Worm (Caenorhabditis elegans) whole organism, mixed stage, embryonic: Measurements from ENCODE around the gene fbxa-72.

Experiments used
- M03D4.4 ChIP-seq: sonication (generic microtip); optimal IDR thresholded peaks from 2 replicates; lab custom pipeline; 2017; ENCODE audit warnings: mild to moderate bottlenecking, missing genetic modification characterization, missing compliant biosample characterization
- bed-3 ChIP-seq: fragments of 200-800 bp; sonication (Bioruptor generic); optimal IDR thresholded peaks from 3 replicates; lab custom pipeline; 2018; ENCODE audit warnings: mild to moderate bottlenecking, missing genetic modification characterization, moderate library complexity, missing compliant biosample characterization
- blmp-1 ChIP-seq: fragments of 150-350 bp; optimal IDR thresholded peaks from 2 replicates; lab custom pipeline; 2014; ENCODE audit warnings: missing biosample characterization, missing genetic modification characterization
- ceh-39 ChIP-seq: fragments of 150-350 bp; optimal IDR thresholded peaks from 2 replicates; lab custom pipeline; 2014; ENCODE audit warnings: missing biosample characterization, missing genetic modification characterization
- ceh-43 ChIP-seq: fragments of 200-800 bp; sonication (Bioruptor generic); optimal IDR thresholded peaks from 2 replicates; lab custom pipeline; 2018; ENCODE audit warnings: mild to moderate bottlenecking, missing genetic modification characterization, moderate library complexity, missing compliant biosample characterization
- ceh-83 ChIP-seq: fragments of 200-800 bp; sonication (Bioruptor generic); optimal IDR thresholded peaks from 2 replicates; lab custom pipeline; 2018; ENCODE audit warnings: mild to moderate bottlenecking, missing genetic modification characterization, missing compliant biosample characterization
- ces-1 ChIP-seq: fragments of 150-350 bp; optimal IDR thresholded peaks from 2 replicates; lab custom pipeline; 2014; ENCODE audit warnings: missing biosample characterization, missing genetic modification reagents, missing genetic modification characterization
- cnd-1 ChIP-seq: fragments of 200-800 bp; sonication (Bioruptor generic); optimal IDR thresholded peaks from 2 replicates; lab custom pipeline; 2018; ENCODE audit warnings: mild to moderate bottlenecking, missing genetic modification characterization, missing compliant biosample characterization
- drap-1 ChIP-seq: fragments of 200-800 bp; sonication (Bioruptor generic); optimal IDR thresholded peaks from 3 replicates; lab custom pipeline; 2018; ENCODE audit warnings: mild to moderate bottlenecking, missing genetic modification characterization, missing compliant biosample characterization
- elt-3 ChIP-seq: fragments of 150-350 bp; optimal IDR thresholded peaks from 2 replicates; lab custom pipeline; 2014; ENCODE audit warnings: missing biosample characterization, missing genetic modification characterization
- flh-1 ChIP-seq: fragments of 200-800 bp; sonication (Bioruptor generic); optimal IDR thresholded peaks from 2 replicates; lab custom pipeline; 2018; ENCODE audit warnings: mild to moderate bottlenecking, missing genetic modification characterization, moderate library complexity, missing compliant biosample characterization
- ham-2 ChIP-seq: fragments of 200-800 bp; sonication (Bioruptor generic); optimal IDR thresholded peaks from 2 replicates; lab custom pipeline; 2018; ENCODE audit warnings: mild to moderate bottlenecking, missing genetic modification characterization, missing compliant biosample characterization
- hlh-1 ChIP-seq: fragments of 150-350 bp; optimal IDR thresholded peaks from 2 replicates; lab custom pipeline; 2014; ENCODE audit warnings: missing biosample characterization, missing genetic modification reagents, missing genetic modification characterization
- lin-13 ChIP-seq: fragments of 150-350 bp; optimal IDR thresholded peaks from 2 replicates; lab custom pipeline; 2014; ENCODE audit warnings: missing biosample characterization, missing genetic modification characterization
- lsy-2 ChIP-seq: fragments of 150-350 bp; optimal IDR thresholded peaks from 2 replicates; lab custom pipeline; 2014; ENCODE audit warnings: missing biosample characterization, missing genetic modification characterization
- mab-5 ChIP-seq: fragments of 150-350 bp; optimal IDR thresholded peaks from 2 replicates; lab custom pipeline; 2014; ENCODE audit warnings: missing biosample characterization, missing genetic modification characterization
- mep-1 ChIP-seq: fragments of 150-350 bp; optimal IDR thresholded peaks from 2 replicates; lab custom pipeline; 2017; ENCODE audit warnings: missing biosample characterization, missing genetic modification reagents, missing genetic modification characterization, inconsistent platforms
- mls-2 ChIP-seq: sonication (generic microtip); optimal IDR thresholded peaks from 2 replicates; lab custom pipeline; 2016; ENCODE audit warnings: mild to moderate bottlenecking, missing genetic modification characterization, moderate library complexity, missing compliant biosample characterization
- nhr-12 ChIP-seq: fragments of 150-350 bp; optimal IDR thresholded peaks from 2 replicates; lab custom pipeline; 2014; ENCODE audit warnings: missing biosample characterization, missing genetic modification characterization
- nhr-2 ChIP-seq: fragments of 150-350 bp; optimal IDR thresholded peaks from 2 replicates; lab custom pipeline; 2014; ENCODE audit warnings: missing biosample characterization, missing genetic modification characterization
- nhr-237 ChIP-seq: fragments of 150-350 bp; optimal IDR thresholded peaks from 2 replicates; lab custom pipeline; 2014; ENCODE audit warnings: missing biosample characterization, missing genetic modification characterization
- nhr-28 ChIP-seq: fragments of 150-350 bp; optimal IDR thresholded peaks from 2 replicates; lab custom pipeline; 2014; ENCODE audit warnings: missing biosample characterization, missing genetic modification characterization
- nhr-76 ChIP-seq: sonication (generic microtip); optimal IDR thresholded peaks from 2 replicates; lab custom pipeline; 2017; ENCODE audit warnings: missing biosample characterization, missing genetic modification characterization
- pha-4 ChIP-seq: fragments of 150-350 bp; optimal IDR thresholded peaks from 2 replicates; lab custom pipeline; 2018; ENCODE audit warnings: missing biosample characterization, missing genetic modification reagents, missing genetic modification characterization
- sem-2 ChIP-seq: fragments of 200-800 bp; sonication (Bioruptor generic); optimal IDR thresholded peaks from 2 replicates; lab custom pipeline; 2018; ENCODE audit warnings: mild to moderate bottlenecking, missing genetic modification characterization, missing compliant biosample characterization
- snpc-4 ChIP-seq: fragments of 150-350 bp; optimal IDR thresholded peaks from 2 replicates; lab custom pipeline; 2014; ENCODE audit warnings: missing biosample characterization, missing genetic modification characterization
- sptf-1 ChIP-seq: sonication (generic microtip); optimal IDR thresholded peaks from 2 replicates; lab custom pipeline; 2017; ENCODE audit warnings: mild to moderate bottlenecking, missing genetic modification characterization, moderate library complexity, missing compliant biosample characterization
- tbx-8 ChIP-seq: fragments of 200-800 bp; sonication (Bioruptor generic); optimal IDR thresholded peaks from 2 replicates; lab custom pipeline; 2018; ENCODE audit warnings: mild to moderate bottlenecking, missing genetic modification characterization, moderate library complexity, missing compliant biosample characterization
- unc-120 ChIP-seq: sonication (generic microtip); optimal IDR thresholded peaks from 2 replicates; lab custom pipeline; 2017; ENCODE audit warnings: missing genetic modification characterization, missing compliant biosample characterization; ENCODE audit not compliant: poor library complexity, severe bottlenecking
- unc-39 ChIP-seq: fragments of 150-350 bp; optimal IDR thresholded peaks from 2 replicates; lab custom pipeline; 2014; ENCODE audit warnings: missing biosample characterization, missing genetic modification characterization
- zip-8 ChIP-seq: fragments of 150-350 bp; optimal IDR thresholded peaks from 2 replicates; lab custom pipeline; 2014; ENCODE audit warnings: missing biosample characterization, missing genetic modification characterization
- ztf-11 ChIP-seq: fragments of 150-350 bp; optimal IDR thresholded peaks from 2 replicates; lab custom pipeline; 2014; ENCODE audit warnings: missing biosample characterization, missing genetic modification characterization

The fbxa-72 gene

DNA sequence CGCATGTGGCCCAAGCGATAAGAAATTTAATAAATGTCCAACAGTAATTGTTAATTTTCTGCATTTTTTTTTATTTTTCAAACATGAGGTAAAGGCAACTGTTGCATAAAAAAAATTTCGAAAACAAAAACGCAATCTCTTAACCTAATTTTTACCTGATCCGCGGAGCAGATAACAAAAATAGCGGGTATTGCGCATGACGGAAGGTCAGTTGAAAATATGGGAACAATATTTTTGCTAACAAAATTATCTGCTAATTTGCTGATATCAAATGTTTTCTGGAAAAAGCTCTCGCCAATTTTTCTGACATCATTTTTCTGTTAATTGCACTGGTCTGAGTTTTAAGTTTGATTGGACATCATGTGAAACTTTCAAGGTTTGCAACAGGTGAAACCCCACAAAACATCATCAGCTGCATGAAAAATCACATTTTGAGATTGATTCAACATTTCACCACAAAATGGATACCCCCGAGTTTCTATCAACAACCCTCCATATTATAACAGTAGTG is 12.2 kb downstream of the fbxa-72 start, which contains the start of the genes F31F4.11 and srh-266:
Gene F31F4.11 (minus strand): TSS at position 101 of the 511 bp plus-strand sequence.
Gene srh-266 (plus strand): TSS at position 461 of the 511 bp plus-strand sequence.
- TF ChIP-seq ces-1 (GFP tag; lab: Kevin White, UChicago) (no peak), ceh-83 (no peak), nhr-12 (no peak), flh-1 (GFP tag; lab: Kevin White, UChicago) (no peak), drap-1 (GFP tag; lab: Kevin White, UChicago) (no peak), unc-120 (no peak), elt-3 (no peak), blmp-1 (no peak), mls-2 (tag; lab: Kevin White, UChicago) (no peak), ceh-43 (no peak), sptf-1 (tag; lab: Kevin White, UChicago) (no peak), ham-2 (GFP tag; lab: Kevin White, UChicago) (no peak), tbx-8 (GFP tag; lab: Kevin White, UChicago) (no peak), lin-13 (tag; lab: Kevin White, UChicago) (no peak), ztf-11 (no peak)

ce11 chrV:660210-660609 is 16.3 kb downstream of the fbxa-72 start, which contains the start of gene F31F4.17:
TSS of gene F31F4.17 (minus strand) at chrV:660310.
- TF ChIP-seq unc-39 (tag; lab: Kevin White, UChicago) (no peak), nhr-28 (tag; lab: Kevin White, UChicago) (no peak), nhr-237 (tag; lab: Kevin White, UChicago) (no peak), lsy-2 (tag; lab: Kevin White, UChicago) (no peak), pha-4 (tag; lab: Kevin White, UChicago) (no peak), nhr-12 (no peak), snpc-4 (tag; lab: Kevin White, UChicago) (no peak), hlh-1 (tag; lab: Kevin White, UChicago) (no peak), blmp-1 (no peak), mep-1 (no peak), cnd-1 (tag; lab: Kevin White, UChicago) (no peak), M03D4.4 (tag; lab: Kevin White, UChicago) (no peak), mab-5 (tag; lab: Kevin White, UChicago) (no peak), ceh-83 (no peak), nhr-76 (no peak), zip-8 (tag; lab: Kevin White, UChicago) (no peak), ceh-39 (tag; lab: Kevin White, UChicago) (no peak), bed-3 (GFP tag; lab: Kevin White, UChicago) (no peak)

ce11 chrV:657678-658077 is 18.9 kb downstream of the fbxa-72 start, which contains the start of gene srh-246:
TSS of gene srh-246 (minus strand) at chrV:657778.
- no peak for TF ChIP-seq lin-13 (tag; lab: Kevin White, UChicago)
- no peak for TF ChIP-seq bed-3 (GFP tag; lab: Kevin White, UChicago)
- TF ChIP-seq snpc-4 (tag; lab: Kevin White, UChicago) = no peak
- TF ChIP-seq nhr-237 (tag; lab: Kevin White, UChicago) = no peak
- no peak for TF ChIP-seq tbx-8 (GFP tag; lab: Kevin White, UChicago)
- no peak for TF ChIP-seq mep-1
- no peak for TF ChIP-seq ztf-11
- no peak for TF ChIP-seq ceh-39 (tag; lab: Kevin White, UChicago)
- TF ChIP-seq sem-2 (GFP tag; lab: Kevin White, UChicago) = no peak
- no peak for TF ChIP-seq zip-8 (tag; lab: Kevin White, UChicago)
- TF ChIP-seq nhr-76 = no peak

DNA sequence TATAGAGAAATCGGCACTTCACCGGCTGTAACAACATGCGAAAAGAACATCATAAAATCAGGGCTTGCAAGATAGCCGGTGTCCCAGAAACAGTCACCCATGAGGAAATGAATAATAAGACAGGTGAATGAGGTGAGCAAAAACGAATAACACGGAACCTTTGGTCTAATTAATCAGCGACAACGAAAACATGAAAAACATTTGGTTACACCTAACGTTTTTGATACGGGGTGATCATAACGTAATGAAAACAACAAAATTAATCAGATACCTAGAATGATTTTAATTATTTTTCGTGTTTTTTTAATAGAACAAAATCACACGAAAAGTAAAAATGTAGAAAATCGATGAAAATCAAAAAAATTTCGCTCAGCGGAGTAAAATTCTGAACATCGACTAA is 20.7 kb downstream of the fbxa-72 start, which contains the start of gene srh-245:
Gene srh-245 (minus strand): TSS at position 101 of the 400 bp plus-strand sequence.
- TF ChIP-seq pha-4 (tag; lab: Kevin White, UChicago) = no peak

ce11 chrV:654402-654801 is 22.2 kb downstream of the fbxa-72 start, which contains the start of gene srj-6:
TSS of gene srj-6 (minus strand) at chrV:654502.
- TF ChIP-seq ces-1 (GFP tag; lab: Kevin White, UChicago) (no peak), nhr-12 (no peak), flh-1 (GFP tag; lab: Kevin White, UChicago) (no peak), drap-1 (GFP tag; lab: Kevin White, UChicago) (no peak), nhr-28 (tag; lab: Kevin White, UChicago) (no peak), ham-2 (GFP tag; lab: Kevin White, UChicago) (no peak), pha-4 (tag; lab: Kevin White, UChicago) (no peak), nhr-2 (tag; lab: Kevin White, UChicago) (no peak), mep-1 (no peak), sptf-1 (tag; lab: Kevin White, UChicago) (no peak), unc-120 (no peak), cnd-1 (tag; lab: Kevin White, UChicago) (no peak), ceh-43 (no peak), elt-3 (no peak), zip-8 (tag; lab: Kevin White, UChicago) (no peak), blmp-1 (no peak), bed-3 (GFP tag; lab: Kevin White, UChicago) (no peak), ceh-83 (no peak), nhr-76 (no peak)
